Fruit fly (Drosophila melanogaster): ENCODE data around the gene Reps.

Gene Reps

DNA sequence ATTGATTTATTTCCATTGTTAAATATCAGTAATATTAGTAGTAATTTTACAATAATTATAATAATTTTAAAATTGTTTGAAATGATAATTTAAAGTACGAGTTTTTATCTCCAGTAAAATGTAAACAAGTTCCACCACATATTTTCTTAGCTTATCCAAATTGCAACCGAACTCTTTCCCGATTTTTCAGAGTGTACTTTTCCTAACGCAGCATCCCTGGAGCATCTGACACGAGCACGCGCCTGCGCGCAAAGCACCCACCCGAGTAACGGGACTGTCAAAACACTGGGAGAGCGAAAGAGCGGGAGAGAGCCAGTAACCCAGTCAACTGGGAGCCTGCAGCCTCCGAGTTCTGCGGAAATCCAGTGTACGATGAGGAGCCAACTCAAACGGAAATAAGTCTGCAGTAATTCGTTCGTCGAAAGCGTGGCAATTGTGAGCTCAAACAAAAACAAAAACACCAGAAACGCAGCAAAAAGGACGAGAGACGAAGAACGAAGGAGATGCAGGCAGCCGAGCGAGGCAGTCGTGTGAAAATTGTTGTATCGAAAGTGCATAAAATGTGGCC is 20.0 kb downstream of the Reps start, which contains the start of gene CG16854 (continued):
- TF ChIP-seq bbx (GFP tag; IDR thresholded peaks at IDR 0.05; ENCODE audit: partially characterized antibody) (0 out of 2 replicates have a peak, but pooled peaks have one; percentile 16), CG2120 (GFP tag; optimal IDR thresholded peaks at IDR 0.05) (peak; percentile 42), slbo (GFP tag; IDR thresholded peaks at IDR 0.05) (peak; percentile 60; the same call in 1 of the 2 replicates), ranshi (GFP tag; IDR thresholded peaks at IDR 0.05) (0 out of 2 replicates have a peak, but pooled peaks have one; percentile 26), jigr1 (GFP tag; IDR thresholded peaks at IDR 0.05) (0 out of 3 replicates have a peak, but pooled peaks have one; percentile 19), HLH54F (GFP tag; optimal IDR thresholded peaks at IDR 0.05) (no peak), eve (GFP tag; optimal IDR thresholded peaks at IDR 0.05) (no peak), CG10321 (GFP tag; IDR thresholded peaks at IDR 0.05) (no peak), CG12391 (tag; optimal IDR thresholded peaks at IDR 0.05) (peak; percentile 19), CG30403 (GFP tag; optimal IDR thresholded peaks at IDR 0.05) (peak; percentile 13), Side (GFP tag; optimal IDR thresholded peaks at IDR 0.05) (no peak), Meics (GFP tag; optimal IDR thresholded peaks at IDR 0.05) (peak; percentile 12), ewg (GFP tag; optimal IDR thresholded peaks at IDR 0.05) (peak; percentile 99), Xbp1 (GFP tag; optimal IDR thresholded peaks at IDR 0.05) (peak; percentile 1), CTCF (GFP tag; optimal IDR thresholded peaks at IDR 0.05) (no peak), Hand (GFP tag; optimal IDR thresholded peaks at IDR 0.05) (peak; percentile 20), pzg (GFP tag; optimal IDR thresholded peaks at IDR 0.05) (peak; percentile 27), ci (GFP tag; IDR thresholded peaks at IDR 0.05) (peak; percentile 27; the same call in 1 of the 3 replicates), CG12659 (GFP tag; optimal IDR thresholded peaks at IDR 0.05) (peak; percentile 10), row (GFP tag; IDR thresholded peaks at IDR 0.05) (peak; percentile 60), tio (GFP tag; optimal IDR thresholded peaks at IDR 0.05) (no peak), knrl (GFP tag; IDR thresholded peaks at IDR 0.05; ENCODE audit: partially characterized antibody) (no peak), CG9932 (GFP tag; IDR thresholded peaks at IDR 0.05) (peak; percentile 41), psq (GFP tag; optimal IDR thresholded peaks at IDR 0.05) (no peak), dpn (GFP tag; optimal IDR thresholded peaks at IDR 0.05) (peak in 1 of 2 experiments; percentile 4), CG7928 (GFP tag; optimal IDR thresholded peaks at IDR 0.05) (peak; percentile 83), Gug (GFP tag; IDR thresholded peaks at IDR 0.05) (peak; percentile 18; the same call in 1 of the 4 replicates), Trl (optimal IDR thresholded peaks at IDR 0.05) (peak; percentile 41 to 51), Trl (GFP tag; optimal IDR thresholded peaks at IDR 0.05) (peak; percentile 24), CG2202 (tag; optimal IDR thresholded peaks at IDR 0.05) (no peak), CG18011 (GFP tag; optimal IDR thresholded peaks at IDR 0.05) (no peak), NC2β (GFP tag; optimal IDR thresholded peaks at IDR 0.05) (no peak), Doc2 (GFP tag; IDR thresholded peaks at IDR 0.05) (no peak), CG11456 (GFP tag; IDR thresholded peaks at IDR 0.05) (0 out of 3 replicates have a peak, but pooled peaks have one; percentile 7), Opbp (GFP tag; IDR thresholded peaks at IDR 0.05; ENCODE audit: partially characterized antibody) (no peak; the same call in 2 of the 3 replicates), BtbVII (GFP tag; optimal IDR thresholded peaks at IDR 0.05) (no peak), CG15514 (GFP tag; optimal IDR thresholded peaks at IDR 0.05) (peak; percentile 32), Sox102F (GFP tag; optimal IDR thresholded peaks at IDR 0.05) (no peak), NFAT (GFP tag; IDR thresholded peaks at IDR 0.05) (peak; percentile 35; the same call in 1 of the 2 replicates), CG43689 (GFP tag; IDR thresholded peaks at IDR 0.05) (no peak), CG31224 (GFP tag; IDR thresholded peaks at IDR 0.05) (no peak), Rx (GFP tag; IDR thresholded peaks at IDR 0.05) (0 out of 2 replicates have a peak, but pooled peaks have one; percentile 11), CG1792 (GFP tag; optimal IDR thresholded peaks at IDR 0.05) (no peak), seq (GFP tag; IDR thresholded peaks at IDR 0.05) (peak; percentile 23; the same call in 1 of the 2 replicates), scrt (GFP tag; optimal IDR thresholded peaks at IDR 0.05) (peak; percentile 0), lilli (GFP tag; optimal IDR thresholded peaks at IDR 0.05) (peak; percentile 29), zf30C (GFP tag; optimal IDR thresholded peaks at IDR 0.05) (no peak), Ets97D (GFP tag; optimal IDR thresholded peaks at IDR 0.05) (no peak), pros (GFP tag; optimal IDR thresholded peaks at IDR 0.05) (no peak), Optix (GFP tag; IDR thresholded peaks at IDR 0.05) (no peak; the same call in 2 of the 3 replicates)

Measured in whole organism, embryonic.